Worm (Caenorhabditis elegans): ENCODE results near the gene F49F1.18.

Gene F49F1.18

DNA sequence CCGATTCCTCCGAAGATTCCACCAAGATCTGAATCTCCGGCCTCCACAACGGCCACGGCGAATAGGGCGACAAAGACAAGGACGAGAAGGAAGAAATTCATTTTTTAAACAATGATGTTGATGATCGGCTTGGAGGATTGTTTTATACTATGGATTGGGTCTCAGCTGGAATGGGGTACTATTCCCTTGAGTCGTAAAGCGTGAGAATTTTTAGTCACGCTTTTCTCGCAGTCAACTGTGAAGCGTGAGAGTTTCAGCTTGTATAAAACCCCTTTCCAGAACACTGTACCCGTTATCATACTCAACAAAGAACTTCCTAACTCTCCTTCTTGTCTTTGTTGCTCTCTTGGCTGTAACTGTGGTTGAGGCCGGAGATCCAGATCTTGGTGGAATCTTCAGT is 25.6 kb downstream of the F49F1.18 start, which contains the start of gene F49F1.15:
Gene F49F1.15, minus strand, starts transcription at position 101 of the 400 bp plus-strand sequence.
- TF ChIP-seq F57C9.4 (tag; optimal IDR thresholded peaks at IDR 0.05) (no peak), Y67H2A.10 (GFP tag; conservative IDR thresholded peaks at IDR 0.05) (no peak), attf-6 (GFP tag; IDR thresholded peaks at IDR 0.05) (no peak), ets-4 (GFP tag; optimal IDR thresholded peaks at IDR 0.05) (no peak), F49E8.2 (tag; optimal IDR thresholded peaks at IDR 0.05; ENCODE audit: insufficient read depth) (no peak), unc-62 (GFP tag; optimal IDR thresholded peaks at IDR 0.05) (no peak)

DNA sequence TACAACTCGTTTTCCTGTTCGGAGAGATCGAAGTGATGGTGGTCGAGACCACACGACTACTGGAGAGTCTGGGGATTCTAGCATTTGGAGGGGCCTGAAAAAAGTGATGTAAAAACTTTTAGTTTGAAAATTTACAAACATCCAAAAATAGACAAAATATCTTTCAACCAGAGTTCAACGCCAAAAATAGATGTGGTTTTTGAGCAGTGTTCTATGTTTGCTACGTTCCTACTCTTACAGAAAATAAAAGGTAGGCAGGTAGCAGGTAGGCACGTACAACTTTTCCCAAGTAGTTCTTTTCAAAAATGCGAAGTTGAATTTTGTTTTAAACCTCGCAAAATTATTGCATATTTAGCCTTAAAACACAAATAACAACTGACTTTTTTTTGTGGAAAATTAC is 27.8 kb downstream of the F49F1.18 start, which contains the start of gene F49F1.14:
Gene F49F1.14, minus strand, starts transcription at position 101 of the 400 bp plus-strand sequence.
- no peak for TF ChIP-seq ets-4 (GFP tag; optimal IDR thresholded peaks at IDR 0.05)
- TF ChIP-seq ztf-25 (GFP tag; IDR thresholded peaks at IDR 0.05): no peak
- TF ChIP-seq egl-44 (GFP tag; IDR thresholded peaks at IDR 0.05): no peak
- TF ChIP-seq aptf-3 (GFP tag; IDR thresholded peaks at IDR 0.05): no peak
- TF ChIP-seq him-1 (tag; optimal IDR thresholded peaks at IDR 0.05): no peak
- TF ChIP-seq dpl-1 (GFP tag; optimal IDR thresholded peaks at IDR 0.05): no peak
- TF ChIP-seq lin-40 (tag; optimal IDR thresholded peaks at IDR 0.05): no peak
- TF ChIP-seq ztf-3 (GFP tag; optimal IDR thresholded peaks at IDR 0.05): no peak
- TF ChIP-seq mel-28 (tag; optimal IDR thresholded peaks at IDR 0.05; ENCODE audit: borderline replicate concordance): no peak
- no peak for TF ChIP-seq sea-2 (GFP tag; IDR thresholded peaks at IDR 0.05)
- TF ChIP-seq somi-1 (GFP tag; optimal IDR thresholded peaks at IDR 0.05): no peak
- TF ChIP-seq Y95B8A.8 (GFP tag; IDR thresholded peaks at IDR 0.05): no peak
- TF ChIP-seq aptf-2 (GFP tag; conservative IDR thresholded peaks at IDR 0.05): no peak
- no peak for TF ChIP-seq pbrm-1 (GFP tag; IDR thresholded peaks at IDR 0.05)
- TF ChIP-seq madf-6 (GFP tag; IDR thresholded peaks at IDR 0.05): no peak
- TF ChIP-seq tbx-9 (tag; optimal IDR thresholded peaks at IDR 0.05; ENCODE audit: borderline replicate concordance): no peak
- no peak for TF ChIP-seq B0336.3 (GFP tag; IDR thresholded peaks at IDR 0.05)
- TF ChIP-seq Y56A3A.18 (GFP tag; IDR thresholded peaks at IDR 0.05): no peak

DNA sequence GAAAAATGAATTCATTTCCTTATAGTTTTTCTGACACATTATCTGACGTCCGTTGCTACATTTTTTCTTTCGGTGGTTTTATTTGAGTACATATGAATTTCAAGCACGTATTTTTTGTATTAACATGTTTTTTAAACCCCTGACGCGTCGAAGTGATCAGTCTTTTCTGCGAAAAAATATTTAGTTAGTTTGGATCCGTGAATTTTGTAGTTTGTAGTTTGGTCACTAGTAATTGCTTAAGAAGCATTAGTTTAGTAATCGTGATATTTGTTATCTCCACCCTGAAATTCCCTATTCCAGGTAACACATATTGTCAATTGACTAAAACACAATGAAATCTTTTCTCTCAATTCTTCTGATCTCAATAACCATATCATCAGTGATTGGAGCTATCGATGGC is 31.4 kb downstream of the F49F1.18 start, which contains the start of gene C35B1.7:
Gene C35B1.7, plus strand, starts transcription at position 301 of the 400 bp plus-strand sequence.
- TF ChIP-seq sptf-2 (GFP tag; optimal IDR thresholded peaks at IDR 0.05) (no peak), nhr-90 (tag; optimal IDR thresholded peaks at IDR 0.05) (no peak), F55B11.4 (tag; optimal IDR thresholded peaks at IDR 0.05; ENCODE audit: borderline replicate concordance, insufficient read depth) (no peak)

DNA sequence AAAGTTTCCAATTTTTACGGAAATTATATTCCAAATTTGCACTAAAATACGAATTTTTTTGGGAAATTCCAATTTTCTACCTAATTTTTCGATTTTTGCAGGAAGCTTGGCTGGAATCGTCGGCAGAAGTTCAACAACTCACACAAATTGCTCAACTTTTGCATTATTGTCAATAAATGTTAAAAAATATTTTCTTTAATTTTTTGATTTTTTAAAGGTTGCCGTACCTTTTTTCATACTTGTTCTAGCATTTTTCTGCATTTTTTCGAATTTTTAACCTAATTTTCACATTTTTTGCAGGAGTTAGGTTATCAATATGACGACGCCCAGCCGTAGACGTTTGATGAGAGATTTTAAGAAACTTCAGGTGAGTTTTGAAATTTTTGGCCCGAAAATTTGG is 37.4 kb downstream of the F49F1.18 start, which contains the start of gene ubc-1:
Gene ubc-1, plus strand, starts transcription at position 301 of the 400 bp plus-strand sequence.
- no peak for TF ChIP-seq ztf-3 (GFP tag; optimal IDR thresholded peaks at IDR 0.05)
- TF ChIP-seq ccch-3 (GFP tag; optimal IDR thresholded peaks at IDR 0.05): no peak

DNA sequence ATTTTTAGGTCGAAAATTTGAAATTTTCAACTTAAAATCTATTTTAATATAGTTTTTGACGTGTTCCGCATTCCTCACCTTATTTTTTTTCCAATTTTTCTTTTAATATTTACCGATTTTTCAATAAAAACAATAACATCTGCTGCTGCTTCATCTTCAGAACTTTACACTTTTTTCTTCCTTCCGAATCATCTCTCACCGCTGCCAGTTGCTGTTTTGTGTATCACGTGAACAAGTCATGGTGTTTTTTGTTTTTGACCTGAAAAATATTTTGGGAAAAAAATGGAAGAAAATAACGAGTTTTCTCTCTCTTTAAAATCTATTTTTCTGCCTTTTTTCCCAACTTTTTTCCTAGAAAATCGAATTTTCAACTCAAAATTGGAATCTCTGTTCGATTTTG is 40.4 kb downstream of the F49F1.18 start:
- TF ChIP-seq B0019.2 (GFP tag; conservative IDR thresholded peaks at IDR 0.05) (no peak), ceh-100 (GFP tag; IDR thresholded peaks at IDR 0.05) (no peak), chd-7 (tag; optimal IDR thresholded peaks at IDR 0.05) (no peak), F33H1.4 (GFP tag; IDR thresholded peaks at IDR 0.05) (no peak), Y56A3A.18 (GFP tag; IDR thresholded peaks at IDR 0.05) (no peak), K11D2.4 (GFP tag; IDR thresholded peaks at IDR 0.05) (no peak), lin-54 (GFP tag; optimal IDR thresholded peaks at IDR 0.05) (no peak), ceh-27 (GFP tag; optimal IDR thresholded peaks at IDR 0.05) (no peak), rec-8 (tag; optimal IDR thresholded peaks at IDR 0.05) (no peak), nfyb-1 (GFP tag; IDR thresholded peaks at IDR 0.05) (no peak), cebp-1 (GFP tag; IDR thresholded peaks at IDR 0.05) (no peak), cebp-1 (tag; optimal IDR thresholded peaks at IDR 0.05) (no peak), lin-40 (tag; optimal IDR thresholded peaks at IDR 0.05) (no peak), ccch-3 (GFP tag; optimal IDR thresholded peaks at IDR 0.05) (no peak), pha-4 (tag; optimal IDR thresholded peaks at IDR 0.05) (no peak), lin-35 (GFP tag; optimal IDR thresholded peaks at IDR 0.05) (no peak), zim-3 (tag; optimal IDR thresholded peaks at IDR 0.05) (no peak), snpc-3.4 (tag; optimal IDR thresholded peaks at IDR 0.05) (no peak), ztf-6 (GFP tag; IDR thresholded peaks at IDR 0.05) (no peak)
